Fruit fly (Drosophila melanogaster) whole organism: ENCODE data around the gene CG9259.

Experiments
- CG8478 ChIP-seq: fragments of >200 bp; optimal IDR thresholded peaks from 2 replicates; lab custom pipeline; 2018; ENCODE audit warnings: inconsistent platforms
- EcR ChIP-seq, 2 experiments: fragments of >200 bp; optimal IDR thresholded peaks; 2 replicates each; lab custom pipeline; 2017; ENCODE audit warnings: missing biosample characterization in 2 of 2, missing genetic modification characterization in 2 of 2, missing genetic modification reagents in 2 of 2
- psq ChIP-seq: fragments of >200 bp; optimal IDR thresholded peaks from 2 replicates; lab custom pipeline; 2017

dm6 chr2L:21104326-21104725 lies 15.2 kb downstream of the CG9259 start, which contains the start of the genes CG46307 and Nhe2:
- TF ChIP-seq EcR (GFP tag; optimal IDR thresholded peaks at IDR 0.05; lab: Kevin White, UChicago) (no peak), CG8478 (lab: Kevin White, UChicago) (no peak), psq (lab: Kevin White, UChicago) (no peak)
